Worm (Caenorhabditis elegans) whole organism, early embryonic: ENCODE data around the gene dyf-4.

Source experiments
- B0310.2 ChIP-seq: sonication (generic microtip); optimal IDR thresholded peaks from 2 replicates; lab custom pipeline; 2016; ENCODE audit warnings: mild to moderate bottlenecking, missing genetic modification characterization, missing compliant biosample characterization
- F13C5.2 ChIP-seq: sonication (generic microtip); optimal IDR thresholded peaks from 2 replicates; lab custom pipeline; 2017; ENCODE audit warnings: mild to moderate bottlenecking, missing genetic modification characterization, inconsistent platforms, missing compliant biosample characterization
- ama-1 ChIP-seq: fragments of 150-350 bp; optimal IDR thresholded peaks from 2 replicates; lab custom pipeline; 2014
- ets-7 ChIP-seq: sonication (generic microtip); optimal IDR thresholded peaks from 2 replicates; lab custom pipeline; 2016; ENCODE audit warnings: missing genotype, missing genetic modification characterization, missing compliant biosample characterization
- flt-1 ChIP-seq: fragments of 200-800 bp; sonication (Bioruptor generic); IDR thresholded peaks from 2 replicates; pipeline ENCODE4 v1.3.6; 2022; ENCODE audit warnings: missing genetic modification characterization, missing compliant biosample characterization
- hmg-4 ChIP-seq: fragments of 200-800 bp; sonication (Bioruptor generic); optimal IDR thresholded peaks from 2 replicates; lab custom pipeline; 2018; ENCODE audit warnings: mild to moderate bottlenecking, missing genetic modification characterization, missing compliant biosample characterization
- pes-1 ChIP-seq: fragments of 200-800 bp; sonication (Bioruptor generic); IDR thresholded peaks from 2 replicates; pipeline ENCODE4 v1.3.6; 2022; ENCODE audit warnings: missing genetic modification reagents, missing genetic modification characterization, missing compliant biosample characterization
- scrt-1 ChIP-seq: fragments of 200-800 bp; sonication (Bioruptor generic); IDR thresholded peaks from 2 replicates; pipeline ENCODE4 v1.3.6; 2022; ENCODE audit warnings: missing genetic modification characterization, missing compliant biosample characterization
- tbx-11 ChIP-seq: fragments of 200-800 bp; sonication (Bioruptor generic); IDR thresholded peaks from 2 replicates; pipeline ENCODE4 v1.3.6; 2022; ENCODE audit warnings: missing genetic modification characterization, missing compliant biosample characterization
- tbx-37 ChIP-seq: fragments of 200-800 bp; sonication (Bioruptor generic); conservative IDR thresholded peaks from 2 replicates; pipeline ENCODE4 v1.3.6; 2022; ENCODE audit warnings: missing genetic modification reagents, missing genetic modification characterization, missing compliant biosample characterization
- tra-4 ChIP-seq: sonication (generic microtip); optimal IDR thresholded peaks from 2 replicates; lab custom pipeline; 2017; ENCODE audit warnings: missing genetic modification characterization, missing compliant biosample characterization

ce11 chrV:12552671-12553212, 27.2 kb upstream of the dyf-4 start, which contains the start of gene F45D3.4:
- TF ChIP-seq scrt-1 (GFP tag; lab: Robert Waterston, UW) (no peak), ets-7 (no peak), flt-1 (GFP tag; lab: Robert Waterston, UW) (no peak), ama-1 (lab: Kevin White, UChicago) (no peak), F13C5.2 (no peak), B0310.2 (tag; lab: Kevin White, UChicago) (no peak), tra-4 (tag; lab: Kevin White, UChicago) (no peak), hmg-4 (GFP tag; lab: Kevin White, UChicago) (no peak), tbx-11 (GFP tag; lab: Robert Waterston, UW) (no peak), pes-1 (GFP tag; lab: Robert Waterston, UW) (no peak), tbx-37 (GFP tag; lab: Robert Waterston, UW) (no peak)
